Fruit fly (Drosophila melanogaster) whole organism, pupa: ENCODE measurements around the gene TAF1B.
A peak's percentile ranks its signal among the peaks of the same experiment; 100 is the strongest.

Experiments
- CG10348 ChIP-seq: fragments of 200-800 bp; sonication (Bioruptor generic); IDR thresholded peaks from 2 replicates; pipeline ENCODE4 v1.3.6; 2022; ENCODE audit warnings: missing biosample characterization, missing genetic modification characterization
- CG12605 ChIP-seq: fragments of 200-800 bp; sonication (Bioruptor generic); IDR thresholded peaks from 2 replicates; pipeline ENCODE4 v1.3.6; 2022; ENCODE audit warnings: missing biosample characterization, missing genetic modification characterization
- CG13204 ChIP-seq: fragments of 200-800 bp; sonication (Bioruptor generic); optimal IDR thresholded peaks from 2 replicates; lab custom pipeline; 2018; ENCODE audit warnings: missing biosample characterization, mild to moderate bottlenecking, missing genetic modification characterization, moderate library complexity
- CG14655 ChIP-seq: fragments of 200-800 bp; sonication (Bioruptor generic); optimal IDR thresholded peaks from 3 replicates; lab custom pipeline; 2017; ENCODE audit warnings: mild to moderate bottlenecking, missing biosample characterization, missing genetic modification reagents, missing genetic modification characterization
- CG15710 ChIP-seq: fragments of 200-800 bp; sonication (Bioruptor generic); optimal IDR thresholded peaks from 2 replicates; lab custom pipeline; 2018; ENCODE audit warnings: missing biosample characterization, mild to moderate bottlenecking, missing genetic modification characterization, moderate library complexity
- CG17806 ChIP-seq: fragments of 200-800 bp; sonication (Bioruptor generic); optimal IDR thresholded peaks from 2 replicates; lab custom pipeline; 2018; ENCODE audit warnings: missing biosample characterization, mild to moderate bottlenecking, missing genetic modification characterization, moderate library complexity
- CG32121 ChIP-seq: fragments of 200-800 bp; sonication (Bioruptor generic); IDR thresholded peaks from 2 replicates; pipeline ENCODE4 v1.3.6; 2022; ENCODE audit warnings: missing biosample characterization, missing genetic modification characterization
- CG34367 ChIP-seq: fragments of 200-800 bp; sonication (Bioruptor generic); optimal IDR thresholded peaks from 2 replicates; lab custom pipeline; 2018; ENCODE audit warnings: missing biosample characterization, mild to moderate bottlenecking, missing genetic modification characterization
- CG4496 ChIP-seq: fragments of 200-800 bp; sonication (Bioruptor generic); IDR thresholded peaks from 3 replicates; pipeline ENCODE4 v1.3.6; 2022; ENCODE audit warnings: missing biosample characterization, missing genetic modification characterization
- CG8159 ChIP-seq: fragments of 200-800 bp; sonication (Bioruptor generic); optimal IDR thresholded peaks from 3 replicates; lab custom pipeline; 2018; ENCODE audit warnings: missing biosample characterization, mild to moderate bottlenecking, missing genetic modification characterization, moderate library complexity
- CG8301 ChIP-seq: fragments of 200-800 bp; sonication (Bioruptor generic); optimal IDR thresholded peaks from 2 replicates; lab custom pipeline; 2018; ENCODE audit warnings: missing biosample characterization, mild to moderate bottlenecking, missing genetic modification characterization
- CG9948 ChIP-seq: fragments of 200-800 bp; sonication (Bioruptor generic); optimal IDR thresholded peaks from 2 replicates; lab custom pipeline; 2018; ENCODE audit warnings: missing biosample characterization, mild to moderate bottlenecking, missing genetic modification characterization, moderate library complexity
- D1 ChIP-seq: fragments of 200-800 bp; sonication (Bioruptor generic); optimal IDR thresholded peaks from 2 replicates; lab custom pipeline; 2018; ENCODE audit warnings: missing biosample characterization, mild to moderate bottlenecking, missing genetic modification characterization, moderate library complexity
- EcR ChIP-seq: fragments of 200-800 bp; sonication (Bioruptor generic); optimal IDR thresholded peaks from 3 replicates; lab custom pipeline; 2019; ENCODE audit warnings: missing biosample characterization, missing genetic modification characterization, mild to moderate bottlenecking, moderate library complexity, missing genetic modification reagents
- Ets98B ChIP-seq: fragments of 200-800 bp; sonication (Bioruptor generic); IDR thresholded peaks from 2 replicates; pipeline ENCODE4 v1.3.6; 2022; ENCODE audit warnings: missing biosample characterization, missing genetic modification characterization
- Pif1A ChIP-seq: fragments of 200-800 bp; sonication (Bioruptor generic); optimal IDR thresholded peaks from 3 replicates; lab custom pipeline; 2016; ENCODE audit warnings: missing biosample characterization, missing genetic modification characterization
- Pif1B ChIP-seq: fragments of 200-800 bp; sonication (Bioruptor generic); optimal IDR thresholded peaks from 3 replicates; lab custom pipeline; 2016; ENCODE audit warnings: missing biosample characterization, missing genetic modification characterization
- Snoo ChIP-seq: fragments of 200-800 bp; sonication (Bioruptor generic); optimal IDR thresholded peaks from 3 replicates; lab custom pipeline; 2017; ENCODE audit warnings: missing biosample characterization, mild to moderate bottlenecking, missing genetic modification characterization, inconsistent platforms
- fd96Ca ChIP-seq: fragments of 200-800 bp; sonication (Bioruptor generic); IDR thresholded peaks from 3 replicates; pipeline ENCODE4 v1.3.6; 2022; ENCODE audit warnings: missing biosample characterization, missing genetic modification characterization
- gl ChIP-seq: fragments of 200-800 bp; sonication (Bioruptor generic); optimal IDR thresholded peaks from 2 replicates; lab custom pipeline; 2018; ENCODE audit warnings: missing biosample characterization, mild to moderate bottlenecking, missing genetic modification characterization
- rn ChIP-seq: fragments of 200-800 bp; sonication (Bioruptor generic); IDR thresholded peaks from 2 replicates; pipeline ENCODE4 v1.3.6; 2022; ENCODE audit warnings: missing biosample characterization, missing genetic modification characterization

The TAF1B gene

dm6 chr3R:10113746-10114145 lies 30.2 kb downstream of the TAF1B start:
- TF ChIP-seq CG14655 (GFP tag; lab: Kevin White, UChicago) (no peak), Pif1A (GFP tag; lab: Kevin White, UChicago) (no peak), EcR (GFP tag; lab: Kevin White, UChicago) (no peak), Ets98B (GFP tag; lab: Robert Waterston, UW) (no peak), D1 (no peak), Pif1B (GFP tag; lab: Kevin White, UChicago) (no peak), CG10348 (no peak), CG8159 (no peak), CG12605 (GFP tag; lab: Robert Waterston, UW) (no peak), CG32121 (GFP tag; lab: Robert Waterston, UW) (no peak), CG4496 (GFP tag; lab: Robert Waterston, UW) (no peak), Snoo (no peak), gl (tag; lab: Kevin White, UChicago) (no peak), rn (GFP tag; lab: Robert Waterston, UW) (no peak)

DNA sequence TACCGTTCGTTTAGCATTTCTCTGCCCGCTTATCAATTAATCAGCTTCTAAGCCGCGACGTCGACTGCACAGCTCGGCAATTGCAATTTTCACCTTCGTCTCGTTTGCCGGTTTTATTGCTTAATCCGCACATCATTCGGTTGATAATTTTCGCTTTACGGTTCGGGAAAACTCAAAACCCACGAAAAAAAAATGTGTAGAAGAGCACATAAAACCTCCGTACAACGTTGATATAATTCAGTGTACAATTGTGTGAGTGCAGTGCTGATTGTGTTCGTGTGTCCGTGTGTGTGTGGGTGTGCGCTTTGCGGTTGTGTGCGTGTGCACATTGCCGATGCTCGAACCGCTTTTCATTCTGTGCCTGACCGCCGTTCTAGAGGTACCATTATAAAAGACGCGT lies 31.8 kb downstream of the TAF1B start, which contains the start of gene CAH7:
Gene CAH7, plus strand, starts transcription at position 43 of the 400 bp plus-strand sequence.
- TF ChIP-seq CG8159 (no peak), CG13204 (GFP tag; lab: Kevin White, UChicago) (peak; percentile 5), fd96Ca (GFP tag; lab: Robert Waterston, UW) (peak; percentile 60; the same call in 2 of the 3 replicates)
- TF ChIP-seq, all 21 proteins: peak for 2

DNA sequence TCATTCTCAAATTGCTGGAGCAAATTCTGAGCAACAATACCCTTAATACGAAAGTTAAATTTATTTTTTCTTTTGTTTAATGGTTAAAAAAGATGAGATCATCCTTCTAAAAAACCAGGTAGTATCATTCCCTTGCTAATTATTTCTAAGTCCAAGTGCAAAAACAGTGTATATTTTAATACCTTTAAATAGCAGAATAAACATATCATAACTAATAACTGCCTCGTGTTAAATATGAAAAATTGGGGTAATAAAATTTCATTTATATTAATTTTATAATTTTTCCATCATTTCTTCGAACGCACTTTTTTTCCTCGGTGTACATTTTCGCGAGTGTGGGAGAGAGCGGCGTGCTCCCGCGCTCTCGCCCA lies 32.2 kb downstream of the TAF1B start:
- peak; percentile 56 for TF ChIP-seq CG8301
- peak; percentile 60 for TF ChIP-seq CG14655 (GFP tag; lab: Kevin White, UChicago)
- TF ChIP-seq Pif1A (GFP tag; lab: Kevin White, UChicago): no peak
- no peak for TF ChIP-seq EcR (GFP tag; lab: Kevin White, UChicago)
- peak; percentile 12 for TF ChIP-seq CG15710 (tag; lab: Kevin White, UChicago)
- peak; percentile 36 for TF ChIP-seq D1
- TF ChIP-seq Snoo: peak; percentile 11
- peak; percentile 44 for TF ChIP-seq CG8159
- peak; percentile 38; the same call in 1 of the 3 replicates for TF ChIP-seq CG4496 (GFP tag; lab: Robert Waterston, UW)
- no peak for TF ChIP-seq Pif1B (GFP tag; lab: Kevin White, UChicago)
- TF ChIP-seq rn (GFP tag; lab: Robert Waterston, UW): no peak
- TF ChIP-seq Ets98B (GFP tag; lab: Robert Waterston, UW): no peak; the same call in 1 of the 2 replicates
- peak; percentile 11 for TF ChIP-seq CG9948 (tag; lab: Kevin White, UChicago)
- no peak for TF ChIP-seq CG34367 (tag; lab: Kevin White, UChicago)
- TF ChIP-seq CG10348: no peak
- TF ChIP-seq fd96Ca (GFP tag; lab: Robert Waterston, UW): no peak; the same call in 2 of the 3 replicates
- no peak for TF ChIP-seq CG13204 (GFP tag; lab: Kevin White, UChicago)
- TF ChIP-seq CG12605 (GFP tag; lab: Robert Waterston, UW): no peak; the same call in 1 of the 2 replicates
- no peak for TF ChIP-seq CG17806 (tag; lab: Kevin White, UChicago)
- TF ChIP-seq gl (tag; lab: Kevin White, UChicago): no peak
- peak; percentile 30; the same call in 1 of the 2 replicates for TF ChIP-seq CG32121 (GFP tag; lab: Robert Waterston, UW)

- TF ChIP-seq CG14655 (GFP tag; lab: Kevin White, UChicago) (no peak), Snoo (no peak), rn (GFP tag; lab: Robert Waterston, UW) (no peak), CG12605 (GFP tag; lab: Robert Waterston, UW) (no peak), CG8159 (no peak), CG17806 (tag; lab: Kevin White, UChicago) (no peak)
- TF ChIP-seq, all 21 proteins: peak for 0
Observed at dm6 chr3R:10111150-10111814, 32.7 kb downstream of the TAF1B start.

DNA sequence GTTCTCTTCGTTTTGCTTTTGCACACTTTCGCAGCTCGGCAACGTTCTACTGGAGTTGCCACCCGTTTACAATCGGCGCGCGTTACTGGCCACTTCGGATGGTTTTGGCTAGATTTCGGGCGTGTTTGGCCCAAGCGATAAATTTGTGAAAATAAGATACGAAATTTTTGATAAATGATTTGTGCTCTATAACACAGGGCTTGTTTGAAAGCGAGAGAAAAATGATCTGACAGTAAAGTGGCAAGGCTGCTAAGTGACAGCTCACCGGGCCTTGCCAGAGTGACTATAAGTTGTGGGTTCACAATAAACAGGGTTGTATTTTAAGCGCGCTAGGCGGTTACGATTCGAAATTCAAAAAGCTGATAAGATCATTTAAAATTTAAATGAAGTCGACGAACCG lies 34.0 kb downstream of the TAF1B start, which contains the start of gene Fmr1:
Gene Fmr1, minus strand, starts transcription at position 184 of the 400 bp plus-strand sequence.
- TF ChIP-seq CG9948 (tag; lab: Kevin White, UChicago) (peak; percentile 25), CG17806 (tag; lab: Kevin White, UChicago) (peak; percentile 14), Pif1A (GFP tag; lab: Kevin White, UChicago) (no peak), CG15710 (tag; lab: Kevin White, UChicago) (peak; percentile 18)

DNA sequence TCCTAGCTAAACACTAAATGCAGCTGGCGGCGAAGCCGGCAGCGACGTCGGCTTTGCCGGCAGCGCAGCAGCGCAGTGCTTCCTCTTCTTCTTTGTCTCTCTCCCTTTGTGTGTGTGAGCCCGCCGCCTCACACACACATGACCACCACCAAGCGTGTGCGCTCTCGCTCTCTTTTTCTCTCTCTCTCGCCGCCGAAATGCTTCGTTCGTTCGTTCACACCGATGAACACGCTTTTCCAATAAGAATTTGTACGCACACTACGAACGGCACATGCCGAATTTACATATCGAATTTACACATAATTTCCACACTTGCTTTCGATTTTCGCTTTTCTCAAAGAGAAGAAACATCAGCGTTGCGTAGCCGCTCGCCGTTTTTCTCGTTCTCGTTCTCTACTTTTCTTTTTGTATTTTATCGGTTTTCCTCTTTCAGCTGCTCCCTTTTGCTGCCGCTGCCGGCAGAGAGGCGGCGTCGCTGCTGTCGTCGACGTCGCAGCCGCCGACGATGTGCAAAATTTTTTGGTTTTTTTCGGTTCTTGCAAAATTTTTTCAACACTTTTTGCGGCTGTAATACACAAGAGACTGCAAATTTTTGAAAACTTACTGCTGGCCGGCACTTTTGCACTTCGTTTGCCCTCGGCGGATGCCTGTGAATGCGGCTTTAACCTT lies 34.6 kb downstream of the TAF1B start:
- TF ChIP-seq Pif1B (GFP tag; lab: Kevin White, UChicago) (peak; percentile 23), Ets98B (GFP tag; lab: Robert Waterston, UW) (peak; percentile 49; the same call in 1 of the 2 replicates), EcR (GFP tag; lab: Kevin White, UChicago) (peak; percentile 94), CG8159 (no peak), fd96Ca (GFP tag; lab: Robert Waterston, UW) (peak; percentile 52; the same call in 1 of the 3 replicates)
